Fruit fly (Drosophila melanogaster): ENCODE measurements around the gene CG7271.
A peak's percentile ranks its signal among the peaks of the same experiment; 100 is the strongest.

The CG7271 gene

dm6 chr3L:18625786-18626185 lies 37.2 kb downstream of the CG7271 start, which contains the start of gene MYPT-75D (continued):
- no peak for TF ChIP-seq CG4730 (GFP tag; IDR thresholded peaks at IDR 0.05)
- TF ChIP-seq maf-S (GFP tag; optimal IDR thresholded peaks at IDR 0.05) = no peak
- no peak for TF ChIP-seq Hmx (GFP tag; optimal IDR thresholded peaks at IDR 0.05)
- peak; percentile 93 for TF ChIP-seq Med (GFP tag)
- TF ChIP-seq dpn (GFP tag; optimal IDR thresholded peaks at IDR 0.05) = peak in 1 of 2 experiments; percentile 27
- peak; percentile 85 for TF ChIP-seq Dp (GFP tag; optimal IDR thresholded peaks at IDR 0.05)
- no peak for TF ChIP-seq fru (optimal IDR thresholded peaks at IDR 0.05)
- peak; percentile 32 for TF ChIP-seq CG12219 (GFP tag; optimal IDR thresholded peaks at IDR 0.05)
- TF ChIP-seq CG10321 (GFP tag; IDR thresholded peaks at IDR 0.05) = no peak
- TF ChIP-seq Neu2 (GFP tag; optimal IDR thresholded peaks at IDR 0.05; ENCODE audit: borderline replicate concordance) = no peak
- TF ChIP-seq Ets97D (GFP tag; optimal IDR thresholded peaks at IDR 0.05) = peak; percentile 47
- TF ChIP-seq knrl (GFP tag; IDR thresholded peaks at IDR 0.05; ENCODE audit: partially characterized antibody) = peak; percentile 80
- TF ChIP-seq Oli (tag; optimal IDR thresholded peaks at IDR 0.05) = no peak
- TF ChIP-seq CoRest (tag; optimal IDR thresholded peaks at IDR 0.05) = no peak
- peak; percentile 44 for TF ChIP-seq nmo (GFP tag; optimal IDR thresholded peaks at IDR 0.05)
- peak; percentile 17 for TF ChIP-seq zen (tag; optimal IDR thresholded peaks at IDR 0.05)
- no peak for TF ChIP-seq chn (GFP tag; optimal IDR thresholded peaks at IDR 0.05)
- TF ChIP-seq Gsc (GFP tag; IDR thresholded peaks at IDR 0.05) = no peak
- TF ChIP-seq CG3065 (GFP tag; optimal IDR thresholded peaks at IDR 0.05) = no peak
- peak; percentile 76 for TF ChIP-seq pzg (GFP tag; optimal IDR thresholded peaks at IDR 0.05)
- TF ChIP-seq CG17612 (GFP tag; IDR thresholded peaks at IDR 0.05) = no peak
- TF ChIP-seq dmrt11E (tag; optimal IDR thresholded peaks at IDR 0.05) = no peak
- peak; percentile 62 for TF ChIP-seq CHES-1-like (GFP tag; optimal IDR thresholded peaks at IDR 0.05)
- peak; percentile 1 for TF ChIP-seq gcm2 (GFP tag; optimal IDR thresholded peaks at IDR 0.05)
- no peak for TF ChIP-seq CG5953 (GFP tag; IDR thresholded peaks at IDR 0.05)
- peak; percentile 13 for TF ChIP-seq wek (GFP tag; optimal IDR thresholded peaks at IDR 0.05)
- peak; percentile 87 for TF ChIP-seq HLH4C (GFP tag; IDR thresholded peaks at IDR 0.05; ENCODE audit: partially characterized antibody)
- no peak for TF ChIP-seq CG11695 (GFP tag; IDR thresholded peaks at IDR 0.05)
- TF ChIP-seq Eip74EF (GFP tag; optimal IDR thresholded peaks at IDR 0.05) = peak in 1 of 2 experiments; percentile 19
- TF ChIP-seq CG16779 (GFP tag; IDR thresholded peaks at IDR 0.05) = 0 out of 2 replicates have a peak, but pooled peaks have one; percentile 35
- peak; percentile 57 for TF ChIP-seq dm (GFP tag; optimal IDR thresholded peaks at IDR 0.05)
- TF ChIP-seq CG2120 (GFP tag; optimal IDR thresholded peaks at IDR 0.05) = peak; percentile 4
- TF ChIP-seq ac (GFP tag; optimal IDR thresholded peaks at IDR 0.05) = peak; percentile 26
- no peak for TF ChIP-seq Max (GFP tag; optimal IDR thresholded peaks at IDR 0.05)
- no peak for TF ChIP-seq ab (GFP tag; optimal IDR thresholded peaks at IDR 0.05)
- TF ChIP-seq wdn (GFP tag; IDR thresholded peaks at IDR 0.05) = no peak
- no peak for TF ChIP-seq Optix (GFP tag; IDR thresholded peaks at IDR 0.05)
- TF ChIP-seq br (optimal IDR thresholded peaks at IDR 0.05) = no peak
- TF ChIP-seq CG17328 (GFP tag; IDR thresholded peaks at IDR 0.05) = no peak
- TF ChIP-seq CG34422 (GFP tag; IDR thresholded peaks at IDR 0.05) = peak; percentile 78; the same call in 1 of the 3 replicates
- TF ChIP-seq Lhr (GFP tag; optimal IDR thresholded peaks at IDR 0.05) = peak; percentile 12
- peak; percentile 2 for TF ChIP-seq CG1647 (GFP tag; optimal IDR thresholded peaks at IDR 0.05)
- no peak for TF ChIP-seq dysf (GFP tag; IDR thresholded peaks at IDR 0.05)
- peak; percentile 70 for TF ChIP-seq sd (tag; optimal IDR thresholded peaks at IDR 0.05)
- no peak for TF ChIP-seq sc (optimal IDR thresholded peaks at IDR 0.05)
- no peak for TF ChIP-seq sc (GFP tag; optimal IDR thresholded peaks at IDR 0.05)
- TF ChIP-seq corto (GFP tag; optimal IDR thresholded peaks at IDR 0.05) = no peak
- TF ChIP-seq toy (GFP tag; IDR thresholded peaks at IDR 0.05) = 0 out of 2 replicates have a peak, but pooled peaks have one; percentile 10
- TF ChIP-seq Asciz (GFP tag; optimal IDR thresholded peaks at IDR 0.05) = no peak
- no peak for TF ChIP-seq CG8281 (tag; optimal IDR thresholded peaks at IDR 0.05)
- peak; percentile 5; the same call in 1 of the 2 replicates for TF ChIP-seq ranshi (GFP tag; IDR thresholded peaks at IDR 0.05)
- TF ChIP-seq Rfx (GFP tag; IDR thresholded peaks at IDR 0.05) = peak; percentile 38; the same call in 1 of the 2 replicates
